Worm (Caenorhabditis elegans) whole organism, L3 larva: ENCODE results near the gene sto-4.
A peak's percentile ranks its signal among the peaks of the same experiment; 100 is the strongest.

Source experiments
- ama-1 ChIP-seq: fragments of 150-350 bp; optimal IDR thresholded peaks from 2 replicates; lab custom pipeline; 2018
- lin-39 ChIP-seq: fragments of 150-350 bp; optimal IDR thresholded peaks from 2 replicates; lab custom pipeline; 2018; ENCODE audit warnings: missing biosample characterization, missing genetic modification reagents, missing genetic modification characterization
- nhr-237 ChIP-seq: fragments of 150-350 bp; optimal IDR thresholded peaks from 2 replicates; lab custom pipeline; 2014; ENCODE audit warnings: missing biosample characterization, missing genetic modification characterization
- unc-62 ChIP-seq: fragments of 150-350 bp; sonication (generic microtip); optimal IDR thresholded peaks from 4 replicates; lab custom pipeline; 2014; ENCODE audit warnings: missing biosample characterization, missing genetic modification reagents, missing genetic modification characterization

DNA sequence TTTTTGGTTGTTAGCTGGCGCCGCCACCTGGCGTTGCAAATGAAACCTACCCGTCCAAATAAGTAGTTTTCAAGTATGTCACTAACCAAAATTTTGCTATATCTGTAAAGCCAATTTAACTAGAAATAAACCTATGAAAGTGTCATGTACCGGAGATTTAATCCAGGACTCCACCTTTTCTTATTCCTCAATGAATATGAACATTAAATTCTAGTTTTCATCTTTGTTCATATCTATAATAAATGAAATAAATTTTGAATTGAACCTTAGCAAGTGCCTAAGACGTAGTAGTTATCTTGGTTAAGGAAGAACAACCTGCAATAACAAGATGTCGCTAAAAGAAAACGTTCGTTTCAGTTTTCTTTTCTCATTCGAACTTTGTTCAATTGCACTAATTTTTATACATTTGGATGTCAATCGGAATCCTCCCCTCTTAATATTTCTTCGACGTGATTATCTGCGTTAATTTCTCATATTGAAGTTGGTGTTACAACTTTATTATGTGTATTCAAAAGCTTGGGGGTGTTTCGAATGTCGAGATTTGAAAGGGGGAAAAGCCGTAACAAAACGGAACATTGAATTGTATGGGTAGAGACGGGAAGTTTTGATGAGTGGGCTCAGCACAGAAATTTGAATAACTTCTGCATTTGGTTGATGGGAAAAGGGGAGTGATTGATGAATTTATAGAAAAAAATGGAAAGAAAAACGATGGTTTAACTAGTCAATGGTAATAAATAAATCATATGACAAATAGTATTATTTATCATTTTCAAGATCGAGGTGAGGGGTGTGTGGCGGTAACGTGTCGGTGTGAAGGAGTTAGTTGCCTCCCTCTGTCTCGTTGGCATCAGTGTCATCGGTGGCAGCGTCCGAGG, 40.5 kb upstream of the sto-4 start:
- TF ChIP-seq nhr-237 (tag; lab: Kevin White, UChicago) (no peak), ama-1 (lab: Kevin White, UChicago) (peak; percentile 92), unc-62 (GFP tag; lab: Kevin White, UChicago) (no peak), lin-39 (no peak)
